Worm (Caenorhabditis elegans): ENCODE measurements around the gene fbxb-92.

The fbxb-92 gene

DNA sequence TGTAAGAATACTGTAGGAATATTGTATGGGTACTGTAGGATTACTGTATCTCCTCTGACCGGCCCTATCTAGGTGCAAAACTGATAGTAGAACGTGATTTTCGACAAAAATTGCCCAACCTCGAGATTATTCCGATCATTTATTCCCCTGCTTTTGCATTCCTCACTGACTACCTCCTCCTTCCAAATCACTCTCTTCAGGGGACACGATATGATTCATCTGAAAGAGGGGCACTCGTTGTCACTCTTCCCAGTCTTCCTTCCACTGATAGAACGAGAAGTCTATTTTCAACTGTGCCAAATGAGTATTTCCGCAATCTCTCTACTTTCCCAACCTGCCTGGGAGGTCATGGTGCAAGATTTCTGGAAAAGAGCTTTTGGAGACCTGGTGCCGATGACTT, 7.7 kb downstream of the fbxb-92 start, which contains the start of gene F12E12.2:
TSS of gene F12E12.2 (plus strand) at position 301 of the 400 bp plus-strand sequence.
- TF ChIP-seq dve-1 (tag; optimal IDR thresholded peaks at IDR 0.05; ENCODE audit: insufficient read depth) (no peak), lir-3 (tag; optimal IDR thresholded peaks at IDR 0.05) (no peak), unc-39 (tag; optimal IDR thresholded peaks at IDR 0.05) (no peak), madf-5 (GFP tag; IDR thresholded peaks at IDR 0.05) (no peak), zip-11 (GFP tag; IDR thresholded peaks at IDR 0.05) (no peak), ceh-32 (tag; optimal IDR thresholded peaks at IDR 0.05; ENCODE audit: poor library complexity) (no peak), snpc-4 (tag; optimal IDR thresholded peaks at IDR 0.05) (no peak), attf-4 (tag; optimal IDR thresholded peaks at IDR 0.05) (no peak), spr-1 (tag; optimal IDR thresholded peaks at IDR 0.05) (no peak)

DNA sequence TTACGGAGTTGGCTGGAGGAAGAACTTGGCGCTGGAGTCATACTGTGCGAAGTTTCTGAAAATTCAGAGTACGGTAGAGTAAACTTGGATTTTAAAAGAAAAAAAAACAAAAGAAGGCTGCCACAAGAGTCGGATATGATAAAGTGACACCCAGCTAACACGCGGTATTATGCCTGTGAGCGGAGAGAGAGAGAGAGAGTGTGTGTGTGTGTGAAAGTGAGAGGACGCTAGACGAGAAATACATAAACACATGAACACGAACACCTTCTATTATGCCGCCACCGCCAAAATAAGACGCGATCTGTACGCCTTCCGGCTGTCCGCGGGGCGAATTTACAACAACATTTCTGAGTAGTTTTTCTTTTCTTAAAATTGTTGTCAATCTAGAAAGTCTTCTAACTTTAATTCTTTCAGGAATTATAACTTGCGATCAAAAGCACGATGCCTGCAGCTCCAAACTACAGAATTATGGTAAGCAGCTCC, 10.4 kb downstream of the fbxb-92 start, which contains the start of gene F12E12.6:
TSS of gene F12E12.6 (minus strand) at position 51 of the 483 bp plus-strand sequence.
- no peak for TF ChIP-seq dmd-9 (GFP tag; IDR thresholded peaks at IDR 0.05)
- TF ChIP-seq pqm-1 (tag; optimal IDR thresholded peaks at IDR 0.05): no peak
- no peak for TF ChIP-seq mxl-3 (GFP tag; optimal IDR thresholded peaks at IDR 0.05)
- no peak for TF ChIP-seq spr-1 (tag; optimal IDR thresholded peaks at IDR 0.05)
- TF ChIP-seq skn-1 (tag; optimal IDR thresholded peaks at IDR 0.05): no peak
- TF ChIP-seq nhr-42 (GFP tag; IDR thresholded peaks at IDR 0.05): no peak
- TF ChIP-seq unc-130 (GFP tag; optimal IDR thresholded peaks at IDR 0.05): no peak
- no peak for TF ChIP-seq zip-2 (tag; optimal IDR thresholded peaks at IDR 0.05)
- no peak for TF ChIP-seq ceh-28 (tag; optimal IDR thresholded peaks at IDR 0.05)
- no peak for TF ChIP-seq F26F4.8 (GFP tag; conservative IDR thresholded peaks at IDR 0.05)
- TF ChIP-seq nhr-77 (tag; optimal IDR thresholded peaks at IDR 0.05): no peak
- no peak for TF ChIP-seq cey-2 (tag; optimal IDR thresholded peaks at IDR 0.05; ENCODE audit: borderline replicate concordance, insufficient read depth)
- TF ChIP-seq pha-4 (GFP tag; IDR thresholded peaks at IDR 0.05): no peak
- no peak for TF ChIP-seq pha-4 (tag; optimal IDR thresholded peaks at IDR 0.05)
- no peak for TF ChIP-seq jun-1 (tag; optimal IDR thresholded peaks at IDR 0.05)
- TF ChIP-seq zfp-3 (GFP tag; conservative IDR thresholded peaks at IDR 0.05): no peak
- TF ChIP-seq ama-1 (optimal IDR thresholded peaks at IDR 0.05): no peak
- no peak for TF ChIP-seq ceh-20 (GFP tag; IDR thresholded peaks at IDR 0.05)
- no peak for TF ChIP-seq lin-39 (tag; optimal IDR thresholded peaks at IDR 0.05)
- no peak for TF ChIP-seq lin-1 (GFP tag; IDR thresholded peaks at IDR 0.05)

DNA sequence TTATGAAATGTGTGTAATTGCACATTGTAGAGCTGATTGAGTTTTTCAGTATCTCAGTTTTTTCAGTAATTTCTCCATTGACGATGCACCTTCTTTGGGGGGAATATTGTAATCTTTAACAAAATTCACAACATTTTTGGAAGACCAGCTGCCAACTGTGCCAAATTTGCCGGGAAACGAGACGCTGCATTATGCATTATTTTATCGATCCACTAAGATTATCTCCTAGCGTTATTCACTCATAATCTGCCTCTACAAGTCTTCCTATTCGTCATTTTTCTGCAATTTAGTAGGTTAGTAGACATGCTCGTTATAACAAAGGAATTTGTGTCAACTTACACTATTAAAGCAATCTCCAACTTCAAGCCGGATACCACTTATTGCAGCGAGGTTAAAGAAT, 15.6 kb downstream of the fbxb-92 start, which contains the start of the genes sdz-12 and bath-31:
TSS of gene sdz-12 (minus strand) at position 101 of the 400 bp plus-strand sequence.
TSS of gene bath-31 (plus strand) at position 251 of the 400 bp plus-strand sequence.
- TF ChIP-seq nhr-102 (tag; optimal IDR thresholded peaks at IDR 0.05): no peak
- TF ChIP-seq nhr-237 (tag; optimal IDR thresholded peaks at IDR 0.05): no peak
- no peak for TF ChIP-seq ama-1 (optimal IDR thresholded peaks at IDR 0.05)
- TF ChIP-seq F49E8.2 (tag; optimal IDR thresholded peaks at IDR 0.05; ENCODE audit: borderline replicate concordance): no peak
- TF ChIP-seq lsy-2 (tag; optimal IDR thresholded peaks at IDR 0.05): no peak
- no peak for TF ChIP-seq pqm-1 (tag; optimal IDR thresholded peaks at IDR 0.05)
- TF ChIP-seq nhr-11 (tag; optimal IDR thresholded peaks at IDR 0.05): no peak
- TF ChIP-seq unc-39 (tag; optimal IDR thresholded peaks at IDR 0.05): no peak
- no peak for TF ChIP-seq hlh-30 (tag; optimal IDR thresholded peaks at IDR 0.05; ENCODE audit: insufficient read depth)
- no peak for TF ChIP-seq vab-7 (GFP tag; IDR thresholded peaks at IDR 0.05)
- TF ChIP-seq spr-1 (tag; optimal IDR thresholded peaks at IDR 0.05): no peak
- TF ChIP-seq cey-2 (tag; optimal IDR thresholded peaks at IDR 0.05; ENCODE audit: borderline replicate concordance, insufficient read depth): no peak
- no peak for TF ChIP-seq lin-15B (tag; optimal IDR thresholded peaks at IDR 0.05)
- no peak for TF ChIP-seq lin-39 (tag; optimal IDR thresholded peaks at IDR 0.05)
- TF ChIP-seq snpc-4 (tag; optimal IDR thresholded peaks at IDR 0.05): no peak
- TF ChIP-seq T20F7.1 (GFP tag; optimal IDR thresholded peaks at IDR 0.05): no peak
- no peak for TF ChIP-seq duxl-1 (tag; optimal IDR thresholded peaks at IDR 0.05; ENCODE audit: poor library complexity)
- no peak for TF ChIP-seq nhr-42 (GFP tag; IDR thresholded peaks at IDR 0.05)
- no peak for TF ChIP-seq tra-1 (GFP tag; IDR thresholded peaks at IDR 0.05)
- no peak for TF ChIP-seq mxl-3 (GFP tag; optimal IDR thresholded peaks at IDR 0.05)
